Worm (Caenorhabditis elegans) whole organism, L3 larva: Measurements from ENCODE around the gene idh-2.

Source experiments
- R02D3.7 ChIP-seq: fragments of 150-350 bp; optimal IDR thresholded peaks from 2 replicates; lab custom pipeline; 2014; ENCODE audit warnings: missing biosample characterization, missing genetic modification characterization
- elt-3 ChIP-seq, 3 experiments: fragments of 150-350 bp in 1 of 3; sonication (generic microtip) in 2 of 3; optimal IDR thresholded peaks; 2 replicates in 2 of 3; 4 replicates in 1 of 3; lab custom pipeline; 2014 to 2017; ENCODE audit warnings: missing biosample characterization in 3 of 3, missing genetic modification characterization in 3 of 3
- hmg-11 ChIP-seq: sonication (generic microtip); optimal IDR thresholded peaks from 2 replicates; lab custom pipeline; 2016; ENCODE audit warnings: missing genetic modification characterization, missing compliant biosample characterization
- lin-39 ChIP-seq: fragments of 150-350 bp; optimal IDR thresholded peaks from 2 replicates; lab custom pipeline; 2018; ENCODE audit warnings: missing biosample characterization, missing genetic modification reagents, missing genetic modification characterization
- nfya-1 ChIP-seq: sonication (generic microtip); optimal IDR thresholded peaks from 2 replicates; lab custom pipeline; 2017; ENCODE audit warnings: missing genetic modification characterization, mild to moderate bottlenecking, missing compliant biosample characterization, antibody characterized with exemption, moderate library complexity; ENCODE audit not compliant: insufficient read depth
- nhr-23 ChIP-seq: fragments of 150-350 bp; optimal IDR thresholded peaks from 2 replicates; lab custom pipeline; 2014; ENCODE audit warnings: missing biosample characterization, missing genetic modification reagents, missing genetic modification characterization
- nhr-237 ChIP-seq: fragments of 150-350 bp; optimal IDR thresholded peaks from 2 replicates; lab custom pipeline; 2014; ENCODE audit warnings: missing biosample characterization, missing genetic modification characterization
- nhr-28 ChIP-seq: fragments of 150-350 bp; optimal IDR thresholded peaks from 2 replicates; lab custom pipeline; 2014; ENCODE audit warnings: missing biosample characterization, missing genetic modification characterization
- pha-4 ChIP-seq: fragments of 150-350 bp; optimal IDR thresholded peaks from 2 replicates; lab custom pipeline; 2014; ENCODE audit warnings: missing biosample characterization, missing genetic modification reagents, missing genetic modification characterization
- pqm-1 ChIP-seq: fragments of 150-350 bp; optimal IDR thresholded peaks from 2 replicates; lab custom pipeline; 2017; ENCODE audit warnings: missing biosample characterization, missing genetic modification characterization, inconsistent platforms
- skn-1 ChIP-seq: fragments of 150-350 bp; optimal IDR thresholded peaks from 2 replicates; lab custom pipeline; 2014; ENCODE audit warnings: missing biosample characterization, missing genetic modification characterization
- snpc-4 ChIP-seq: fragments of 150-350 bp; optimal IDR thresholded peaks from 2 replicates; lab custom pipeline; 2014; ENCODE audit warnings: missing biosample characterization, missing genetic modification characterization
- tbx-2 ChIP-seq: sonication (generic microtip); optimal IDR thresholded peaks from 2 replicates; lab custom pipeline; 2016; ENCODE audit warnings: mild to moderate bottlenecking, missing genetic modification characterization, missing compliant biosample characterization
- zag-1 ChIP-seq: fragments of 150-350 bp; optimal IDR thresholded peaks from 2 replicates; lab custom pipeline; 2014; ENCODE audit warnings: missing biosample characterization, missing genetic modification characterization

DNA sequence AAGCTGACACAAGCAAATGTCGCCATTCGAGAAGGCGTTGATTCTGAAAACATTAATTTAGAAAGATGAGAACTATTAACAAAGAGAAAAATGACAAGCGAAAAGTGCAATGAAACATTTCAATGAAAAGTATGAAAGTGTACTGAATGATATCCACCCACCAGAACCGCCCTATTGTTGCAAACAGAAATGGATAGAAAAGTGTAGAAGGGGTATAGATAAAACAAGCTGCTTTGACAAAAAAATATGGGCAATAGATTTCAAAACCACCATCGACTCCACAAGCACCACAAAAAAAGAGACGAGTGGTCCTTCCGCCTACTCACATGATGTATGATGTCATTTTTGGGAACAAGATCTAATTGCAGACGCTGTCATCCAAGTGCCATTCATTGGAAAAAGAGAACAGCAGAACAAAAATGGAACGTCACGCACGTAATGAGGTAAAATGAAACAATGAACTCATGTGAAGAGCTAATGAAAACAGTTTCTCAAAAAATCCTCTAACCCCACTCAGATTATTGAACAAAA lies 24.9 kb downstream of the idh-2 start, which contains the start of gene C34F6.10:
- TF ChIP-seq pha-4 (no peak), lin-39 (tag; lab: Kevin White, UChicago) (peak; percentile 1), hmg-11 (tag; lab: Kevin White, UChicago) (no peak), snpc-4 (tag; lab: Kevin White, UChicago) (no peak), pqm-1 (tag; lab: Kevin White, UChicago) (no peak), nhr-23 (tag; lab: Kevin White, UChicago) (no peak), zag-1 (tag; lab: Kevin White, UChicago) (no peak), skn-1 (tag; lab: Kevin White, UChicago) (no peak), elt-3 (tag; optimal IDR thresholded peaks at IDR 0.05; lab: Kevin White, UChicago) (no peak), nhr-28 (no peak), nhr-237 (tag; lab: Kevin White, UChicago) (no peak), nfya-1 (tag; lab: Kevin White, UChicago) (peak; percentile 5), tbx-2 (tag; lab: Kevin White, UChicago) (no peak), R02D3.7 (no peak)
